Fruit fly (Drosophila melanogaster): ENCODE measurements around the gene CG16974.

dm6 chr2L:13182415-13182814, 9.4 kb downstream of the CG16974 start, which contains the start of gene Mgat3:
- TF ChIP-seq Gug (GFP tag; IDR thresholded peaks at IDR 0.05) (no peak), Blimp-1 (GFP tag; optimal IDR thresholded peaks at IDR 0.05) (no peak), CG8319 (GFP tag; optimal IDR thresholded peaks at IDR 0.05) (no peak), CG8119 (GFP tag; IDR thresholded peaks at IDR 0.05) (no peak), Eip78C (GFP tag) (no peak), achi (GFP tag; optimal IDR thresholded peaks at IDR 0.05) (no peak), CG6276 (GFP tag; optimal IDR thresholded peaks at IDR 0.05) (no peak)

All from whole organism, prepupa.